Worm (Caenorhabditis elegans): Measurements from ENCODE around the gene pdi-2.

Gene pdi-2

DNA sequence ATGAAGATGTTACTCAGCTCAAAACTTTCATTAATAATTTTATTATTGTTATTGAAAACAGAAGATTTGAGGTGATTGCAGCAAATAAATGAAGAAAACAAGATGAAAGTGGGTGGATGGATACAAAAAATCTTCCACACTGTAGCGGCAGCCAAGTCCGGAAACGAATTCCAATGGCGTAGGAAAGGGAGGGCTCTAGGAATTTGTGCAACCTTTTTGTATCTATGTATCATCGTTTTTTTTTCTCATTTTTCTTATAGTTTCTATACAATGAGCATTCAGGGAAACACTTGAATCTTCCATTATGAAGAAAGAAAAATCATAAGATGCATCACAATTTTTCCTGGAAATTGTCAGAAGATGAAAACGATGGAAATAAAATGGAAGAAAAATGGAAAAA is 23.5 kb upstream of the pdi-2 start:
- TF ChIP-seq skn-1 (tag; optimal IDR thresholded peaks at IDR 0.05): no peak

DNA sequence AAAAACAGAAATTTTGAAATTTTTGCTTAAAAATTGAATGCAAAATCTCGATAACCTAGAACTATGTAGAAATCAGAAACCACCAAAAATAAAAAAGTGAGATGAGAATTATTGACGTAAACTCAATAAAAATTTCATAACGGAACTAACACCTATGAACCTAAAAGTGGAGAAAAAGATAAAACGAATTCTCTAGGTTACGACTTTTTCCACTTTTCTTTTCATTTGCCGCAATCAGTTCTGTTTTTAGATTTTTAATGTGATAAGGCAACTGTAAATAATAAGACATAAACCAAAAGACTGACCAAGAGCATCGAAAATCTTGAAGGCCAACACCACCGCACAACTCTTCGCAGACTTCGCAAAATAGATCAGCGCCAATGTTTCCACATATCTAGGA is 21.9 kb upstream of the pdi-2 start:
- TF ChIP-seq ceh-82 (tag; optimal IDR thresholded peaks at IDR 0.05) (no peak), hlh-4 (tag; optimal IDR thresholded peaks at IDR 0.05) (no peak), elt-2 (tag; optimal IDR thresholded peaks at IDR 0.05) (peak; percentile 18), blmp-1 (tag; optimal IDR thresholded peaks at IDR 0.05) (peak; percentile 10)

DNA sequence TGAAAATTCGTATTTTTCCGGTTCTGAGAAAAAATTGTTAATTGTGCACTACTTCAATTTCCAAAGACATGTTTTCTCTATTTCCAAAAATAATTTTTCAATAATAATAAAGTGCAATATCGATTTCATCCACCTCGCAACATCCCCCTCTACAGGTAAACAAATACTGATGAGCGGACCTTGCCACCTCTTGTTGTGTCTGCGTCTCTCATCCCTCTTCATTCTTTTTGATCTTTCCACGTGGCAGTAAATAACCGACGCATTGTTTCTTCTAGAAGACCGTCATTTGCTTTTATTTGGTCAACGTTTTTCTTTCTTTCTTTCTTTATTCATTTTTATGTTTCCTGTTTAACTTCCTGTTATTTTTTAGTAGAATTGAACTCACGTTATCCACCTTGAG is 20.7 kb upstream of the pdi-2 start:
- TF ChIP-seq dpl-1 (GFP tag; optimal IDR thresholded peaks at IDR 0.05) (no peak), mdl-1 (tag; optimal IDR thresholded peaks at IDR 0.05) (peak in 1 of 2 experiments; percentile 13)

DNA sequence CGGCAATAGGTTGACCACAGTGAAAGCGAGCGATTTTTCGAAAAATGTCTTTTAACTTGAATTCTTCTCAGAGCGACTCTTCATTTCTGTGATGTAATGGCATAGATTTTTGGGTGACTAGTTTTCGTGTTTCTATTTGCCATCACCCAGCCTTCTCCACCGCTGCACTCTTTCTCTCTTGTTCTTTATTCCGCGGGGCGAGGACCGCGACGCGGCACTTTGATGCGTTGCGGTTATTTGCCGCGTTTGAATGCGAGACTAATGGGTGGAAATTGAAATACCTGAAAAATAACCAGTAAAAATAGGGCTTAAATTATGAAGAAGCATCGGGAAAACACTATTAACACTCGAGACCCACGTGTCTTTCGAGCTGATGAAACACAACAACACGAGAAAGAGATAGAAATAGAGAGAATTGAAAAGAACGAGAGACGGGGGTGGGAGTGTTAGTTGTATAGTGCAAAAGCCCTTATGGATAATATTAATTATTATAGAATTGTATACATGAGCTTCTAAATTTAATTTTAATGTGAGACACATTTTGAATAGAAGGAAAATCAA is 19.8 kb upstream of the pdi-2 start, which contains the start of gene dgk-2:
Gene dgk-2 (minus strand): TSS at position 281 of the 561 bp plus-strand sequence.
- TF ChIP-seq mdl-1 (tag; optimal IDR thresholded peaks at IDR 0.05) (peak in 1 of 2 experiments; percentile 49), unc-98 (GFP tag; IDR thresholded peaks at IDR 0.05) (no peak), mep-1 (tag; optimal IDR thresholded peaks at IDR 0.05) (peak; percentile 10), nhr-71 (tag; optimal IDR thresholded peaks at IDR 0.05) (peak; percentile 12), lin-14 (GFP tag; optimal IDR thresholded peaks at IDR 0.05) (peak; percentile 78), hpl-2 (GFP tag; optimal IDR thresholded peaks at IDR 0.05) (peak; percentile 42), dsc-1 (tag; optimal IDR thresholded peaks at IDR 0.05) (no peak), egl-13 (tag; optimal IDR thresholded peaks at IDR 0.05) (no peak), elt-3 (tag; optimal IDR thresholded peaks at IDR 0.05) (no peak), nhr-85 (tag) (no peak), ceh-82 (tag; optimal IDR thresholded peaks at IDR 0.05) (no peak), ceh-88 (GFP tag; IDR thresholded peaks at IDR 0.05) (0 out of 2 replicates have a peak, but pooled peaks have one; percentile 9), C04F5.9 (tag; optimal IDR thresholded peaks at IDR 0.05) (no peak), egl-27 (tag; optimal IDR thresholded peaks at IDR 0.05) (no peak), isw-1 (GFP tag; IDR thresholded peaks at IDR 0.05) (no peak), unc-86 (tag; optimal IDR thresholded peaks at IDR 0.05) (no peak)

DNA sequence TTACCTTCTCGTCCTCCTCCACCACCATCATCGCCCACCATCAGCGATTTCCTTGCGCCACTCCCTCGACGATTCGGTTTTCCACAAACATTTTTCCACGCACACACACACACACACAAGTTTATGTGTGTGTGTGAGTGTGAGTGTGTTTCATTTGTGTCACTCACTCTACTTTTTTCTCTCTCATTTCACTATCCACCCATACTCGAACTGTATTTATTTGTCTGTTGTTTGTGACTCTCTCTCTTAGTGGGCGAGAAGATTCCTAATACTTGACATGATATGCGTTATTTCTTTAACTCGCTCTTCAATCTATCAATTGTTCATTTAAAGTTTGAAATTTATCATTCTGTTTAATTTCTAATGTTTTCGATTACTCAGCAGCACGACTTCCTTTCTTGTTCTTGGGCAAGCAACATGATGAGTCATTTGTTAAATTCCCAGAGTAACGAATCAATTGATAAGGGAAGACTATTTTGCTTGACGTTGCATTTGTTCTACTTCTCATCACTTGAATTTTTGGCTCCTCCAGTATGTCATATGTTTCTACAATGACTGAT is 16.8 kb upstream of the pdi-2 start:
- no peak for TF ChIP-seq ceh-88 (GFP tag; IDR thresholded peaks at IDR 0.05)
- TF ChIP-seq snu-23 (GFP tag; optimal IDR thresholded peaks at IDR 0.05): peak; percentile 62
- peak; percentile 4 for TF ChIP-seq nhr-77 (tag; optimal IDR thresholded peaks at IDR 0.05)
- TF ChIP-seq lin-14 (GFP tag; optimal IDR thresholded peaks at IDR 0.05): peak; percentile 66
- peak; percentile 21 for TF ChIP-seq fos-1 (tag; optimal IDR thresholded peaks at IDR 0.05)
- peak; percentile 58 for TF ChIP-seq nhr-20 (tag; optimal IDR thresholded peaks at IDR 0.05)
- no peak for TF ChIP-seq C04F5.9 (tag; optimal IDR thresholded peaks at IDR 0.05)
- peak; percentile 24 for TF ChIP-seq xbp-1 (tag; optimal IDR thresholded peaks at IDR 0.05)
- no peak for TF ChIP-seq mdl-1 (tag; optimal IDR thresholded peaks at IDR 0.05)
- no peak for TF ChIP-seq elt-3 (tag; optimal IDR thresholded peaks at IDR 0.05)
- TF ChIP-seq elt-2 (tag; optimal IDR thresholded peaks at IDR 0.05): peak; percentile 2
- no peak for TF ChIP-seq unc-98 (GFP tag; IDR thresholded peaks at IDR 0.05)
- peak in 1 of 2 experiments; percentile 52 for TF ChIP-seq lin-35 (GFP tag; optimal IDR thresholded peaks at IDR 0.05)
- peak; percentile 36 for TF ChIP-seq jun-1 (tag; optimal IDR thresholded peaks at IDR 0.05)
- TF ChIP-seq C16A3.4 (tag; optimal IDR thresholded peaks at IDR 0.05): peak; percentile 12
- peak; percentile 54 for TF ChIP-seq nhr-85 (tag)
- peak; percentile 71 for TF ChIP-seq blmp-1 (tag; optimal IDR thresholded peaks at IDR 0.05)
- no peak for TF ChIP-seq swsn-7 (tag; optimal IDR thresholded peaks at IDR 0.05)
- TF ChIP-seq mep-1 (tag; optimal IDR thresholded peaks at IDR 0.05): peak; percentile 43
- peak in 1 of 3 experiments; percentile 11 for TF ChIP-seq ceh-82 (tag; optimal IDR thresholded peaks at IDR 0.05)
- TF ChIP-seq unc-62 (GFP tag; optimal IDR thresholded peaks at IDR 0.05): no peak
- TF ChIP-seq irx-1 (tag; optimal IDR thresholded peaks at IDR 0.05): no peak
- peak in 1 of 2 experiments; percentile 51 for TF ChIP-seq lsy-2 (tag; optimal IDR thresholded peaks at IDR 0.05)
- peak; percentile 6 for TF ChIP-seq nhr-71 (tag; optimal IDR thresholded peaks at IDR 0.05)
